Fruit fly (Drosophila melanogaster): ENCODE data around the gene CG11379.

DNA sequence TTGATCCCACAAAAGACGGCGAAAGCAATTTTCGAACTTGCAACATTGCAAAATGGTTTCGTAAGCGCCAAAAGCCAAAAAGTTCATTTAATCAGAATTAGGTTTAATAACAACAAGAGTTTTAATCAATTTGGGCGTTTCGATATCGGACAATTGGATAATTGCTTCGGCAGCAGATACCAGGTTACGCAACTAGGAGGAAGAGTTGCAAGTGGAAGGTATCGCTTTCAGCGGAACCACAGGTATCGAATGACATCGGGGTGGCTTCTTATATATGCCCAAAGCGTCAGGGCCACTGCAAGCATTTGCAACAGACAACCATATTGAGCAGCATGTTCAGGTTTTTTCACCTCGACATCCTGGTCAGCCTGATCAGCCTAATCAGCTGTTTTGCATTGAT, 26.5 kb downstream of the CG11379 start, which contains the start of gene CG14624:
- TF ChIP-seq Sin3A (optimal IDR thresholded peaks at IDR 0.05) (no peak), ttk (optimal IDR thresholded peaks at IDR 0.05) (no peak), insv (optimal IDR thresholded peaks at IDR 0.05) (no peak), h (optimal IDR thresholded peaks at IDR 0.05) (no peak), psq (optimal IDR thresholded peaks at IDR 0.05) (no peak)
